Worm (Caenorhabditis elegans) whole organism, young adult: Measurements from ENCODE around the gene srh-212.

Source experiments
- B0035.1 ChIP-seq: sonication (generic microtip); optimal IDR thresholded peaks from 2 replicates; lab custom pipeline; 2016; ENCODE audit warnings: missing genetic modification characterization, mild to moderate bottlenecking, missing compliant biosample characterization, missing genotype, missing genetic modification reagents
- B0261.1 ChIP-seq: sonication (generic microtip); optimal IDR thresholded peaks from 2 replicates; lab custom pipeline; 2016; ENCODE audit warnings: mild to moderate bottlenecking, missing genetic modification characterization, moderate library complexity, missing compliant biosample characterization
- B0336.3 ChIP-seq: fragments of 200-800 bp; sonication (Bioruptor generic); IDR thresholded peaks from 2 replicates; pipeline ENCODE4 v1.3.6; 2022; ENCODE audit warnings: missing genetic modification characterization, missing compliant biosample characterization
- D2030.7 ChIP-seq: fragments of 200-800 bp; sonication (Bioruptor generic); IDR thresholded peaks from 2 replicates; pipeline ENCODE4 v1.3.6; 2022; ENCODE audit warnings: missing genetic modification reagents, missing genetic modification characterization, missing compliant biosample characterization
- F10E7.11 ChIP-seq: sonication (generic microtip); optimal IDR thresholded peaks from 2 replicates; lab custom pipeline; 2017; ENCODE audit warnings: mild to moderate bottlenecking, missing genetic modification characterization, moderate library complexity, missing compliant biosample characterization
- F37B4.10 ChIP-seq: fragments of 200-800 bp; sonication (Bioruptor generic); IDR thresholded peaks from 2 replicates; pipeline ENCODE4 v1.3.6; 2022; ENCODE audit warnings: missing genetic modification characterization, missing compliant biosample characterization
- F52B5.7 ChIP-seq: sonication (generic microtip); optimal IDR thresholded peaks from 2 replicates; lab custom pipeline; 2016; ENCODE audit warnings: mild to moderate bottlenecking, missing genetic modification characterization, missing compliant biosample characterization
- F55B11.4 ChIP-seq: sonication (generic microtip); optimal IDR thresholded peaks from 2 replicates; lab custom pipeline; 2016; ENCODE audit warnings: missing compliant biosample characterization, missing genetic modification characterization, borderline replicate concordance; ENCODE audit not compliant: insufficient read depth
- T07F8.4 ChIP-seq: sonication (generic microtip); optimal IDR thresholded peaks from 2 replicates; lab custom pipeline; 2016; ENCODE audit warnings: mild to moderate bottlenecking, missing genetic modification characterization, moderate library complexity, missing compliant biosample characterization
- Y67H2A.10 ChIP-seq: fragments of 200-800 bp; sonication (Bioruptor generic); conservative IDR thresholded peaks from 2 replicates; pipeline ENCODE4 v1.3.6; 2022; ENCODE audit warnings: missing genetic modification reagents, missing genetic modification characterization, missing compliant biosample characterization
- Y79H2A.3 ChIP-seq: fragments of 200-800 bp; sonication (Bioruptor generic); conservative IDR thresholded peaks from 2 replicates; pipeline ENCODE4 v1.3.6; 2022; ENCODE audit warnings: missing genetic modification reagents, missing genetic modification characterization, missing compliant biosample characterization
- Y95B8A.8 ChIP-seq: fragments of 200-800 bp; sonication (Bioruptor generic); IDR thresholded peaks from 2 replicates; pipeline ENCODE4 v1.3.6; 2022; ENCODE audit warnings: missing genetic modification reagents, missing genetic modification characterization, missing compliant biosample characterization
- ZK185.1 ChIP-seq: sonication (generic microtip); optimal IDR thresholded peaks from 2 replicates; lab custom pipeline; 2016; ENCODE audit warnings: mild to moderate bottlenecking, missing genetic modification characterization, missing compliant biosample characterization; ENCODE audit not compliant: poor library complexity, severe bottlenecking
- akir-1 ChIP-seq: fragments of 200-800 bp; sonication (Bioruptor generic); optimal IDR thresholded peaks from 2 replicates; lab custom pipeline; 2018; ENCODE audit warnings: mild to moderate bottlenecking, missing genetic modification characterization, moderate library complexity, missing compliant biosample characterization
- atf-7 ChIP-seq: sonication (generic microtip); optimal IDR thresholded peaks from 2 replicates; lab custom pipeline; 2017; ENCODE audit warnings: mild to moderate bottlenecking, missing genetic modification characterization, missing compliant biosample characterization
- attf-3 ChIP-seq: fragments of 200-800 bp; sonication (Bioruptor generic); conservative IDR thresholded peaks from 2 replicates; pipeline ENCODE4 v1.3.6; 2022; ENCODE audit warnings: missing genetic modification reagents, missing genetic modification characterization, missing compliant biosample characterization
- bed-2 ChIP-seq: fragments of 200-800 bp; sonication (Bioruptor generic); IDR thresholded peaks from 2 replicates; pipeline ENCODE4 v1.3.6; 2022; ENCODE audit warnings: missing genetic modification reagents, missing genetic modification characterization, missing compliant biosample characterization
- dpff-1 ChIP-seq: sonication (generic microtip); optimal IDR thresholded peaks from 2 replicates; lab custom pipeline; 2017; ENCODE audit warnings: mild to moderate bottlenecking, missing genetic modification characterization, missing compliant biosample characterization
- egl-44 ChIP-seq: fragments of 200-800 bp; sonication (Bioruptor generic); IDR thresholded peaks from 2 replicates; pipeline ENCODE4 v1.3.6; 2022; ENCODE audit warnings: missing genetic modification reagents, missing genetic modification characterization, missing compliant biosample characterization
- egrh-3 ChIP-seq: fragments of 200-800 bp; sonication (Bioruptor generic); IDR thresholded peaks from 2 replicates; pipeline ENCODE4 v1.3.6; 2022; ENCODE audit warnings: missing genetic modification reagents, missing genetic modification characterization, missing compliant biosample characterization
- him-1 ChIP-seq: sonication (generic microtip); optimal IDR thresholded peaks from 2 replicates; lab custom pipeline; 2016; ENCODE audit warnings: missing genotype, missing genetic modification reagents, missing genetic modification characterization, missing compliant biosample characterization
- hlh-12 ChIP-seq: sonication (generic microtip); optimal IDR thresholded peaks from 2 replicates; lab custom pipeline; 2016; ENCODE audit warnings: missing genetic modification characterization, missing compliant biosample characterization
- hlh-26 ChIP-seq: fragments of 200-800 bp; sonication (Bioruptor generic); conservative IDR thresholded peaks from 2 replicates; pipeline ENCODE4 v1.3.6; 2022; ENCODE audit warnings: missing genetic modification reagents, missing genetic modification characterization, missing compliant biosample characterization
- hsf-1 ChIP-seq: fragments of 200-800 bp; sonication (Bioruptor generic); IDR thresholded peaks from 2 replicates; pipeline ENCODE4 v1.3.6; 2022; ENCODE audit warnings: missing genetic modification reagents, missing genetic modification characterization, missing compliant biosample characterization
- lag-1 ChIP-seq: fragments of 200-800 bp; sonication (Bioruptor generic); IDR thresholded peaks from 2 replicates; pipeline ENCODE4 v1.3.6; 2022; ENCODE audit warnings: missing genetic modification reagents, missing genetic modification characterization, missing compliant biosample characterization
- let-526 ChIP-seq: fragments of 200-800 bp; sonication (Bioruptor generic); IDR thresholded peaks from 2 replicates; pipeline ENCODE4 v1.3.6; 2022; ENCODE audit warnings: missing genetic modification reagents, missing genetic modification characterization, missing compliant biosample characterization
- let-607 ChIP-seq, 2 experiments: fragments of 200-800 bp in 1 of 2; sonication (Bioruptor generic) in 1 of 2; sonication (generic microtip) in 1 of 2; optimal IDR thresholded peaks; 2 replicates each; lab custom pipeline; 2016 to 2018; ENCODE audit warnings: mild to moderate bottlenecking in 2 of 2, missing compliant biosample characterization in 2 of 2, missing genetic modification characterization in 2 of 2, moderate library complexity in 2 of 2, missing genotype in 1 of 2
- lin-26 ChIP-seq: fragments of 200-800 bp; sonication (Bioruptor generic); IDR thresholded peaks from 2 replicates; pipeline ENCODE4 v1.3.6; 2022; ENCODE audit warnings: missing genetic modification reagents, missing genetic modification characterization, missing compliant biosample characterization
- lin-35 ChIP-seq, 3 experiments: fragments of 150-350 bp in 2 of 3; sonication (generic microtip) in 1 of 3; optimal IDR thresholded peaks; 2 replicates each; lab custom pipeline; 2014 to 2018; ENCODE audit warnings: missing biosample characterization in 3 of 3, missing genetic modification characterization in 3 of 3, missing genetic modification reagents in 3 of 3
- lir-1 ChIP-seq: fragments of 200-800 bp; sonication (Bioruptor generic); conservative IDR thresholded peaks from 2 replicates; pipeline ENCODE4 v1.3.6; 2022; ENCODE audit warnings: missing genetic modification reagents, missing genetic modification characterization, missing compliant biosample characterization
- madf-3 ChIP-seq: fragments of 200-800 bp; sonication (Bioruptor generic); IDR thresholded peaks from 2 replicates; pipeline ENCODE4 v1.3.6; 2022; ENCODE audit warnings: missing genetic modification reagents, missing genetic modification characterization, missing compliant biosample characterization
- madf-6 ChIP-seq: fragments of 200-800 bp; sonication (Bioruptor generic); IDR thresholded peaks from 2 replicates; pipeline ENCODE4 v1.3.6; 2022; ENCODE audit warnings: missing genetic modification reagents, missing genetic modification characterization, missing compliant biosample characterization
- nfya-2 ChIP-seq: fragments of 200-800 bp; sonication (Bioruptor generic); IDR thresholded peaks from 2 replicates; pipeline ENCODE4 v1.3.6; 2022; ENCODE audit warnings: missing genetic modification reagents, missing genetic modification characterization, missing compliant biosample characterization
- nfyb-1 ChIP-seq: fragments of 200-800 bp; sonication (Bioruptor generic); IDR thresholded peaks from 2 replicates; pipeline ENCODE4 v1.3.6; 2022; ENCODE audit warnings: missing genetic modification reagents, missing genetic modification characterization, missing compliant biosample characterization
- nhr-120 ChIP-seq: fragments of 200-800 bp; sonication (Bioruptor generic); IDR thresholded peaks from 2 replicates; pipeline ENCODE4 v1.3.6; 2022; ENCODE audit warnings: missing genetic modification characterization, missing compliant biosample characterization
- nhr-80 ChIP-seq: sonication (generic microtip); optimal IDR thresholded peaks from 2 replicates; lab custom pipeline; 2016; ENCODE audit warnings: missing genetic modification characterization, missing compliant biosample characterization
- pbrm-1 ChIP-seq: fragments of 200-800 bp; sonication (Bioruptor generic); IDR thresholded peaks from 2 replicates; pipeline ENCODE4 v1.3.6; 2022; ENCODE audit warnings: missing genetic modification reagents, missing genetic modification characterization, missing compliant biosample characterization
- pha-4 ChIP-seq: fragments of 150-350 bp; sonication (generic microtip); optimal IDR thresholded peaks from 2 replicates; lab custom pipeline; 2014; ENCODE audit warnings: missing biosample characterization, missing genetic modification reagents, missing genetic modification characterization
- rcor-1 ChIP-seq: fragments of 200-800 bp; sonication (Bioruptor generic); IDR thresholded peaks from 2 replicates; pipeline ENCODE4 v1.3.6; 2022; ENCODE audit warnings: missing genetic modification reagents, missing genetic modification characterization, missing compliant biosample characterization
- sdz-38 ChIP-seq: sonication (generic microtip); optimal IDR thresholded peaks from 2 replicates; lab custom pipeline; 2016; ENCODE audit warnings: missing genotype, missing genetic modification characterization, missing compliant biosample characterization
- snpc-1.1 ChIP-seq: sonication (generic microtip); optimal IDR thresholded peaks from 2 replicates; lab custom pipeline; 2017; ENCODE audit warnings: missing genetic modification characterization, mild to moderate bottlenecking, missing compliant biosample characterization, antibody characterized with exemption, moderate library complexity, missing genotype, missing genetic modification reagents; ENCODE audit not compliant: insufficient read depth
- snpc-4 ChIP-seq, 5 experiments: fragments of 150-350 bp in 1 of 5; sonication (generic microtip) in 4 of 5; optimal IDR thresholded peaks; 2 replicates each; lab custom pipeline; 2014 to 2018; ENCODE audit warnings: missing genetic modification characterization in 5 of 5, missing biosample characterization in 3 of 5, antibody characterized with exemption in 2 of 5, mild to moderate bottlenecking in 2 of 5, missing compliant biosample characterization in 2 of 5, missing genotype in 2 of 5, moderate library complexity in 2 of 5, missing genetic modification reagents in 1 of 5
- somi-1 ChIP-seq: fragments of 200-800 bp; sonication (Bioruptor generic); optimal IDR thresholded peaks from 2 replicates; lab custom pipeline; 2018; ENCODE audit warnings: mild to moderate bottlenecking, missing genetic modification characterization, missing compliant biosample characterization
- sptf-2 ChIP-seq: fragments of 200-800 bp; sonication (Bioruptor generic); optimal IDR thresholded peaks from 2 replicates; lab custom pipeline; 2018; ENCODE audit warnings: mild to moderate bottlenecking, missing genetic modification characterization, missing compliant biosample characterization
- zfh-2 ChIP-seq: fragments of 200-800 bp; sonication (Bioruptor generic); conservative IDR thresholded peaks from 2 replicates; pipeline ENCODE4 v1.3.6; 2022; ENCODE audit warnings: missing genetic modification reagents, missing genetic modification characterization, missing compliant biosample characterization
- zim-3 ChIP-seq: sonication (generic microtip); optimal IDR thresholded peaks from 2 replicates; lab custom pipeline; 2017; ENCODE audit warnings: mild to moderate bottlenecking, missing genetic modification characterization, moderate library complexity, missing compliant biosample characterization
- ztf-18 ChIP-seq: sonication (generic microtip); optimal IDR thresholded peaks from 2 replicates; lab custom pipeline; 2016; ENCODE audit warnings: missing genotype, mild to moderate bottlenecking, missing genetic modification characterization, missing compliant biosample characterization
- ztf-26 ChIP-seq: sonication (generic microtip); optimal IDR thresholded peaks from 2 replicates; lab custom pipeline; 2017; ENCODE audit warnings: missing genetic modification characterization, missing compliant biosample characterization

srh-212 gene

DNA sequence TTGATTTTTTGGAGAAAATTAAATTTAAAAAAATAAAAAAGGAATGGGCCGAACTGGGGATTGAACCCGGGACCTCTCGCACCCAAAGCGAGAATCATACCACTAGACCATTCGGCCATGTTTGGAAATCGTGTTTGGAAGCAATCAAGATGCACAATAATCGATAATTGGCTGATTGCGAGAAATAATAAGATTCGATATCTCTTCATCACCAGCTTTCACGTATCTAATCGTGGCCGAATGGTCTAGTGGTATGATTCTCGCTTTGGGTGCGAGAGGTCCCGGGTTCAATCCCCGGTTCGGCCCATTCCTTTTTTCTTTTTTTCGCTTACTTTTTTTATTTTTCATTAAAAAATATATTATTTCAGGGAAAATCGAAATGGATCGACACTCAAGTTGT is 14.9 kb downstream of the srh-212 start (continued):
- no peak for TF ChIP-seq F10E7.11
- no peak for TF ChIP-seq sdz-38
- no peak for TF ChIP-seq lin-35 (GFP tag; optimal IDR thresholded peaks at IDR 0.05; lab: Kevin White, UChicago)
- TF ChIP-seq somi-1 (GFP tag; lab: Kevin White, UChicago), result no peak
- no peak for TF ChIP-seq Y79H2A.3 (GFP tag; lab: Robert Waterston, UW)
- no peak for TF ChIP-seq egrh-3 (GFP tag; lab: Robert Waterston, UW)
- no peak for TF ChIP-seq F52B5.7
- no peak for TF ChIP-seq pha-4
- no peak for TF ChIP-seq zim-3 (tag; lab: Kevin White, UChicago)
- no peak for TF ChIP-seq B0336.3 (GFP tag; lab: Robert Waterston, UW)
- no peak for TF ChIP-seq egl-44
- TF ChIP-seq attf-3 (GFP tag; lab: Robert Waterston, UW), result 0 out of 2 replicates have a peak, but pooled peaks have one; percentile 13
- TF ChIP-seq hsf-1 (GFP tag; lab: Robert Waterston, UW), result no peak
- TF ChIP-seq B0261.1, result peak; percentile 65
- no peak for TF ChIP-seq let-526 (GFP tag; lab: Robert Waterston, UW)
- TF ChIP-seq ZK185.1 (tag; lab: Kevin White, UChicago), result no peak
- TF ChIP-seq B0035.1 (tag; lab: Kevin White, UChicago), result no peak
- TF ChIP-seq him-1 (tag; lab: Kevin White, UChicago), result no peak
- TF ChIP-seq ztf-26 (tag; lab: Kevin White, UChicago), result no peak
- no peak for TF ChIP-seq zfh-2 (GFP tag; lab: Robert Waterston, UW)
- TF ChIP-seq nfya-2 (GFP tag; lab: Robert Waterston, UW), result 0 out of 2 replicates have a peak, but pooled peaks have one; percentile 25
- no peak for TF ChIP-seq F37B4.10 (GFP tag; lab: Robert Waterston, UW)
- TF ChIP-seq atf-7 (tag; lab: Kevin White, UChicago), result no peak
- TF ChIP-seq hlh-12 (tag; lab: Kevin White, UChicago), result no peak
- peak; percentile 79 for TF ChIP-seq lin-26
- TF ChIP-seq D2030.7, result peak; percentile 60
- TF ChIP-seq let-607 (tag; optimal IDR thresholded peaks at IDR 0.05; lab: Kevin White, UChicago), result no peak
- no peak for TF ChIP-seq F55B11.4 (tag; lab: Kevin White, UChicago)
- peak; percentile 18 for TF ChIP-seq snpc-1.1 (tag; lab: Kevin White, UChicago)
- no peak for TF ChIP-seq akir-1 (GFP tag; lab: Kevin White, UChicago)
- peak; percentile 25 for TF ChIP-seq T07F8.4 (tag; lab: Kevin White, UChicago)
- TF ChIP-seq nhr-80 (tag; lab: Kevin White, UChicago), result no peak
- no peak for TF ChIP-seq lir-1
- peak; percentile 7; the same call in 1 of the 2 replicates for TF ChIP-seq pbrm-1
- no peak for TF ChIP-seq Y67H2A.10
- no peak for TF ChIP-seq nfyb-1 (GFP tag; lab: Robert Waterston, UW)
- no peak for TF ChIP-seq Y95B8A.8 (GFP tag; lab: Robert Waterston, UW)
- TF ChIP-seq snpc-4 (GFP tag; optimal IDR thresholded peaks at IDR 0.05; lab: Kevin White, UChicago), result peak; percentile 0
- peak in 2 of 4 experiments; percentile 4 to 14 for TF ChIP-seq snpc-4 (tag; optimal IDR thresholded peaks at IDR 0.05; lab: Kevin White, UChicago)
- no peak for TF ChIP-seq nhr-120
- peak; percentile 45 for TF ChIP-seq rcor-1 (GFP tag; lab: Robert Waterston, UW)
- no peak for TF ChIP-seq dpff-1 (tag; lab: Kevin White, UChicago)
- no peak for TF ChIP-seq sptf-2 (GFP tag; lab: Kevin White, UChicago)
- TF ChIP-seq lag-1 (GFP tag; lab: Robert Waterston, UW), result no peak
- TF ChIP-seq madf-3 (GFP tag; lab: Robert Waterston, UW), result 0 out of 2 replicates have a peak, but pooled peaks have one; percentile 14
- no peak for TF ChIP-seq ztf-18
- no peak for TF ChIP-seq bed-2 (GFP tag; lab: Robert Waterston, UW)
- peak; percentile 44; the same call in 1 of the 2 replicates for TF ChIP-seq madf-6 (GFP tag; lab: Robert Waterston, UW)
- TF ChIP-seq hlh-26 (GFP tag; lab: Robert Waterston, UW), result no peak
